Fruit fly (Drosophila melanogaster) whole organism, embryonic: ENCODE results near the gene Snx21.

Experiments
- ATbp ChIP-seq: fragments of 200-800 bp; sonication (Bioruptor generic); optimal IDR thresholded peaks from 2 replicates; lab custom pipeline; 2017; ENCODE audit warnings: missing biosample characterization, mild to moderate bottlenecking, missing genetic modification characterization, missing genetic modification reagents
- Bdp1 ChIP-seq: fragments of 200-800 bp; sonication (Bioruptor generic); optimal IDR thresholded peaks from 3 replicates; lab custom pipeline; 2016; ENCODE audit warnings: missing biosample characterization, missing genetic modification characterization
- CG10565 ChIP-seq: fragments of 200-800 bp; sonication (Bioruptor generic); optimal IDR thresholded peaks from 3 replicates; lab custom pipeline; 2016; ENCODE audit warnings: missing biosample characterization, mild to moderate bottlenecking, missing genetic modification characterization
- CG11398 ChIP-seq: fragments of 200-800 bp; sonication (Bioruptor generic); optimal IDR thresholded peaks from 2 replicates; lab custom pipeline; 2016; ENCODE audit warnings: missing biosample characterization, missing genetic modification characterization
- CG11504 ChIP-seq: fragments of 200-800 bp; sonication (Bioruptor generic); optimal IDR thresholded peaks from 3 replicates; lab custom pipeline; 2019; ENCODE audit warnings: missing biosample characterization, mild to moderate bottlenecking, missing genetic modification characterization, moderate library complexity
- CG13287 ChIP-seq: fragments of 200-800 bp; sonication (Bioruptor generic); IDR thresholded peaks from 2 replicates; pipeline ENCODE4 v1.3.6; 2022; ENCODE audit warnings: missing biosample characterization, missing genetic modification characterization; ENCODE audit not compliant: partially characterized antibody
- CG13296 ChIP-seq: fragments of 200-800 bp; sonication (Bioruptor generic); optimal IDR thresholded peaks from 3 replicates; lab custom pipeline; 2018; ENCODE audit warnings: missing biosample characterization, mild to moderate bottlenecking, missing genetic modification characterization
- CG14965 ChIP-seq: fragments of 200-800 bp; sonication (Bioruptor generic); optimal IDR thresholded peaks from 2 replicates; lab custom pipeline; 2016; ENCODE audit warnings: missing biosample characterization, missing genetic modification characterization, borderline replicate concordance
- CG15073 ChIP-seq: fragments of 200-800 bp; sonication (Bioruptor generic); optimal IDR thresholded peaks from 2 replicates; lab custom pipeline; 2016; ENCODE audit warnings: missing biosample characterization, missing genetic modification characterization
- CG15601 ChIP-seq: fragments of 200-800 bp; sonication (Bioruptor generic); optimal IDR thresholded peaks from 3 replicates; lab custom pipeline; 2019; ENCODE audit warnings: missing biosample characterization, mild to moderate bottlenecking, missing genetic modification characterization, moderate library complexity
- CG18599 ChIP-seq: fragments of 200-800 bp; sonication (Bioruptor generic); optimal IDR thresholded peaks from 3 replicates; lab custom pipeline; 2017; ENCODE audit warnings: missing biosample characterization, missing genetic modification characterization, mild to moderate bottlenecking, moderate library complexity, missing genetic modification reagents
- CG6272 ChIP-seq: fragments of 200-800 bp; sonication (Bioruptor generic); IDR thresholded peaks from 2 replicates; pipeline ENCODE4 v1.3.6; 2022; ENCODE audit warnings: missing biosample characterization, missing genetic modification characterization
- CG6654 ChIP-seq: fragments of 200-800 bp; sonication (Bioruptor generic); optimal IDR thresholded peaks from 2 replicates; lab custom pipeline; 2017; ENCODE audit warnings: missing biosample characterization, mild to moderate bottlenecking, missing genetic modification characterization
- CG7556 ChIP-seq: fragments of 200-800 bp; sonication (Bioruptor generic); optimal IDR thresholded peaks from 2 replicates; lab custom pipeline; 2017; ENCODE audit warnings: missing biosample characterization, mild to moderate bottlenecking, missing genetic modification characterization
- CG7745 ChIP-seq: fragments of 200-800 bp; sonication (Bioruptor generic); optimal IDR thresholded peaks from 2 replicates; lab custom pipeline; 2018; ENCODE audit warnings: missing biosample characterization, mild to moderate bottlenecking, missing genetic modification characterization, moderate library complexity
- CG7928 ChIP-seq: fragments of 200-800 bp; sonication (Bioruptor generic); optimal IDR thresholded peaks from 2 replicates; lab custom pipeline; 2017; ENCODE audit warnings: missing biosample characterization, mild to moderate bottlenecking, missing genetic modification characterization
- CG8089 ChIP-seq: fragments of 200-800 bp; sonication (Bioruptor generic); optimal IDR thresholded peaks from 3 replicates; lab custom pipeline; 2016; ENCODE audit warnings: missing biosample characterization, missing genetic modification characterization
- CG9609 ChIP-seq: fragments of 200-800 bp; sonication (Bioruptor generic); optimal IDR thresholded peaks from 3 replicates; lab custom pipeline; 2016; ENCODE audit warnings: missing biosample characterization, missing genetic modification characterization
- Dek ChIP-seq: fragments of 200-800 bp; sonication (Bioruptor generic); optimal IDR thresholded peaks from 3 replicates; lab custom pipeline; 2019; ENCODE audit warnings: missing biosample characterization, mild to moderate bottlenecking, missing genetic modification characterization, moderate library complexity
- Dip2 ChIP-seq: fragments of 200-800 bp; sonication (Bioruptor generic); IDR thresholded peaks from 2 replicates; pipeline ENCODE4 v1.3.6; 2022; ENCODE audit warnings: missing biosample characterization, missing genetic modification characterization
- Gsc ChIP-seq: fragments of 200-800 bp; sonication (Bioruptor generic); IDR thresholded peaks from 2 replicates; pipeline ENCODE4 v1.3.6; 2022; ENCODE audit warnings: missing biosample characterization, missing genetic modification characterization
- Gug ChIP-seq: fragments of 200-800 bp; sonication (Bioruptor generic); IDR thresholded peaks from 4 replicates; pipeline ENCODE4 v1.3.6; 2022; ENCODE audit warnings: missing biosample characterization, missing genetic modification characterization
- Opbp ChIP-seq: fragments of 200-800 bp; sonication (Bioruptor generic); IDR thresholded peaks from 3 replicates; pipeline ENCODE4 v1.3.6; 2022; ENCODE audit warnings: missing biosample characterization, missing genetic modification characterization; ENCODE audit not compliant: partially characterized antibody
- Sin3A ChIP-seq: fragments of >200 bp; optimal IDR thresholded peaks from 2 replicates; lab custom pipeline; 2018
- ab ChIP-seq: fragments of 200-800 bp; sonication (Bioruptor generic); optimal IDR thresholded peaks from 2 replicates; lab custom pipeline; 2016; ENCODE audit warnings: missing biosample characterization, missing genetic modification characterization
- chm ChIP-seq: fragments of 200-800 bp; sonication (Bioruptor generic); IDR thresholded peaks from 2 replicates; pipeline ENCODE4 v1.3.6; 2022; ENCODE audit warnings: missing biosample characterization, missing genetic modification characterization
- dm ChIP-seq: fragments of 200-800 bp; sonication (Bioruptor generic); optimal IDR thresholded peaks from 3 replicates; lab custom pipeline; 2016; ENCODE audit warnings: missing biosample characterization, missing genetic modification characterization
- dmrt11E ChIP-seq: fragments of 200-800 bp; sonication (Bioruptor generic); optimal IDR thresholded peaks from 3 replicates; lab custom pipeline; 2018; ENCODE audit warnings: missing biosample characterization, mild to moderate bottlenecking, missing genetic modification characterization, moderate library complexity
- dysf ChIP-seq: fragments of 200-800 bp; sonication (Bioruptor generic); IDR thresholded peaks from 3 replicates; pipeline ENCODE4 v1.3.6; 2022; ENCODE audit warnings: missing biosample characterization, missing genetic modification characterization
- emc ChIP-seq: fragments of 200-800 bp; sonication (Bioruptor generic); optimal IDR thresholded peaks from 2 replicates; lab custom pipeline; 2016; ENCODE audit warnings: missing biosample characterization, missing genetic modification characterization
- esg ChIP-seq: fragments of 200-800 bp; sonication (Bioruptor generic); conservative IDR thresholded peaks from 2 replicates; pipeline ENCODE4 v1.3.6; 2022; ENCODE audit warnings: missing biosample characterization, missing genetic modification characterization
- fd96Cb ChIP-seq: fragments of 200-800 bp; sonication (Bioruptor generic); optimal IDR thresholded peaks from 2 replicates; lab custom pipeline; 2018; ENCODE audit warnings: missing biosample characterization, mild to moderate bottlenecking, missing genetic modification characterization, moderate library complexity
- ftz-f1 ChIP-seq: fragments of 200-800 bp; sonication (Bioruptor generic); optimal IDR thresholded peaks from 2 replicates; lab custom pipeline; 2016; ENCODE audit warnings: missing biosample characterization, missing genetic modification characterization
- gem ChIP-seq: fragments of 200-800 bp; sonication (Bioruptor generic); optimal IDR thresholded peaks from 2 replicates; lab custom pipeline; 2019; ENCODE audit warnings: missing biosample characterization, mild to moderate bottlenecking, missing genetic modification characterization, moderate library complexity
- gro ChIP-seq: fragments of 200-800 bp; sonication (Bioruptor generic); optimal IDR thresholded peaks from 2 replicates; lab custom pipeline; 2016; ENCODE audit warnings: missing biosample characterization, missing genetic modification characterization
- gsb ChIP-seq: fragments of 200-800 bp; sonication (Bioruptor generic); IDR thresholded peaks from 2 replicates; pipeline ENCODE4 v1.3.6; 2022; ENCODE audit warnings: missing biosample characterization, missing genetic modification characterization
- inv ChIP-seq: fragments of 200-800 bp; sonication (Bioruptor generic); IDR thresholded peaks from 2 replicates; pipeline ENCODE4 v1.3.6; 2022; ENCODE audit warnings: missing biosample characterization, missing genetic modification characterization; ENCODE audit not compliant: partially characterized antibody
- jing ChIP-seq: fragments of 200-800 bp; sonication (Bioruptor generic); optimal IDR thresholded peaks from 2 replicates; lab custom pipeline; 2018; ENCODE audit warnings: missing biosample characterization, mild to moderate bottlenecking, missing genetic modification characterization
- lola ChIP-seq, 3 experiments: fragments of >200 bp in 2 of 3; fragments of 200-800 bp in 1 of 3; sonication (Bioruptor generic) in 1 of 3; optimal IDR thresholded peaks; 2 replicates each; lab custom pipeline; 2017 to 2019; ENCODE audit warnings: missing biosample characterization in 3 of 3, missing genetic modification characterization in 3 of 3, mild to moderate bottlenecking in 1 of 3, moderate library complexity in 1 of 3
- nerfin-2 ChIP-seq: fragments of 200-800 bp; sonication (Bioruptor generic); IDR thresholded peaks from 2 replicates; pipeline ENCODE4 v1.3.6; 2022; ENCODE audit warnings: missing biosample characterization, missing genetic modification characterization; ENCODE audit not compliant: partially characterized antibody
- odd ChIP-seq: fragments of 200-800 bp; sonication (Bioruptor generic); optimal IDR thresholded peaks from 2 replicates; lab custom pipeline; 2017; ENCODE audit warnings: missing biosample characterization, mild to moderate bottlenecking, missing genetic modification characterization
- otp ChIP-seq: fragments of 200-800 bp; sonication (Bioruptor generic); IDR thresholded peaks from 3 replicates; pipeline ENCODE4, ENCODE4 v1.3.6; 2022; ENCODE audit warnings: missing biosample characterization, missing genetic modification characterization
- pum ChIP-seq: fragments of 200-800 bp; sonication (Bioruptor generic); optimal IDR thresholded peaks from 2 replicates; lab custom pipeline; 2016; ENCODE audit warnings: missing biosample characterization, missing genetic modification characterization
- ranshi ChIP-seq: fragments of 200-800 bp; sonication (Bioruptor generic); IDR thresholded peaks from 2 replicates; pipeline ENCODE4 v1.3.6; 2022; ENCODE audit warnings: missing biosample characterization, missing genetic modification characterization
- sc ChIP-seq, 3 experiments: fragments of >200 bp in 2 of 3; fragments of 200-800 bp in 1 of 3; sonication (Bioruptor generic) in 1 of 3; optimal IDR thresholded peaks; 2 replicates in 2 of 3; 3 replicates in 1 of 3; lab custom pipeline; 2017; ENCODE audit warnings: mild to moderate bottlenecking in 1 of 3, missing biosample characterization in 1 of 3, missing genetic modification characterization in 1 of 3, missing genetic modification reagents in 1 of 3
- scrt ChIP-seq: fragments of 200-800 bp; sonication (Bioruptor generic); optimal IDR thresholded peaks from 2 replicates; lab custom pipeline; 2018; ENCODE audit warnings: missing biosample characterization, mild to moderate bottlenecking, missing genetic modification characterization, moderate library complexity
- so ChIP-seq: fragments of 200-800 bp; sonication (Bioruptor generic); IDR thresholded peaks from 3 replicates; pipeline ENCODE4 v1.3.6; 2022; ENCODE audit warnings: missing biosample characterization, missing genetic modification characterization
- zfh1 ChIP-seq: fragments of 200-800 bp; sonication (Bioruptor generic); IDR thresholded peaks from 3 replicates; pipeline ENCODE4 v1.3.6; 2022; ENCODE audit warnings: missing biosample characterization, missing genetic modification characterization

The Snx21 gene

DNA sequence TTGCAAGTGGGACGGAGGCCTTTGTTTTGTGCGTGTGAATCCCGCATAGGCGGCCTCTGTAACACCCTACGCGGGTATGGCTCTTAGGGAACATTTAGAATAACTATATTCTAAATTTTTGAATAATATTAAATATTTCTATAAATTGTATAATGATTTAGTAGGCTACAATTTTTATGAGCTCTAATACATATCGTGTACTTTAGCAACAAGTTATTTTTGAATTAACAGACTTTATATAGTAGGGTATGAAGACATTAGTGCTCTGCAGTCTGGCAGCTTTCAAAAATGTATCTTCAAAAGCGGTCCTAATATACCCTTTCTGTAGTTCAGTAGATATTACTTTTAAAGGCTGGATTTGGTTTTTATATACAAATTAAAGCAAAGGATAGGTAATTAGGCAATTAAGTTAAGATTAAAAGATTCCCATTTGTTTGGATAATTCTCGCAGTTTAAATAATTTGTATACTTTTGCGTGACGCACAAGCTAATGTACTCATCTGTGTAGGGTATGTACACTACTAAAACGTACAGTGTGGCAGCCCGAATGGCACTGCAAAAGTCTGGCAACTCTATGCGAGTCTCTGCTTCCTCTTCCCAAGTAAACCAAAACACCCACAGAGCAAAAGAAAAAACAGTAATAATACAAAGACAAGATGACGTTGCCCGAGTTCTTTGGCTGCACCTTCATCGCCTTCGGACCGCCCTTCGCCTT is at the start of gene Snx21, which contains the start of gene aph-1 (continued):
- TF ChIP-seq gro (peak; percentile 78), otp (GFP tag; lab: Robert Waterston, UW) (peak; percentile 56; the same call in 2 of the 3 replicates), ab (GFP tag; lab: Kevin White, UChicago) (peak; percentile 75), CG18599 (GFP tag; lab: Kevin White, UChicago) (peak; percentile 93), Dip2 (GFP tag; lab: Robert Waterston, UW) (peak; percentile 39; the same call in 1 of the 2 replicates), so (GFP tag; lab: Robert Waterston, UW) (peak; percentile 90), CG13296 (GFP tag; lab: Kevin White, UChicago) (peak; percentile 91), Dek (tag; lab: Kevin White, UChicago) (peak; percentile 91), pum (peak; percentile 92), CG15601 (tag; lab: Kevin White, UChicago) (peak; percentile 89), ranshi (GFP tag; lab: Robert Waterston, UW) (peak; percentile 89), dysf (GFP tag; lab: Robert Waterston, UW) (peak; percentile 94), CG13287 (GFP tag; lab: Robert Waterston, UW) (peak; percentile 28; the same call in 1 of the 2 replicates), CG15073 (peak; percentile 64), zfh1 (GFP tag; lab: Robert Waterston, UW) (peak; percentile 86), esg (peak; percentile 85), dmrt11E (tag; lab: Kevin White, UChicago) (peak; percentile 92), gsb (GFP tag; lab: Robert Waterston, UW) (no peak; the same call in 1 of the 2 replicates), ATbp (peak; percentile 88), emc (GFP tag; lab: Kevin White, UChicago) (peak; percentile 80), Sin3A (lab: Kevin White, UChicago) (peak; percentile 36), fd96Cb (tag; lab: Kevin White, UChicago) (peak; percentile 90), scrt (GFP tag; lab: Kevin White, UChicago) (peak; percentile 90), ftz-f1 (GFP tag; lab: Kevin White, UChicago) (peak; percentile 34), jing (GFP tag; lab: Kevin White, UChicago) (peak; percentile 65), odd (GFP tag; lab: Kevin White, UChicago) (peak; percentile 91), lola (GFP tag; optimal IDR thresholded peaks at IDR 0.05; lab: Kevin White, UChicago) (peak in 1 of 3 experiments; percentile 93), CG10565 (GFP tag; lab: Kevin White, UChicago) (peak; percentile 54), CG7745 (tag; lab: Kevin White, UChicago) (no peak), Gsc (GFP tag; lab: Robert Waterston, UW) (peak; percentile 74), CG8089 (GFP tag; lab: Kevin White, UChicago) (peak; percentile 81), inv (GFP tag; lab: Robert Waterston, UW) (0 out of 2 replicates have a peak, but pooled peaks have one; percentile 6), CG7928 (GFP tag; lab: Kevin White, UChicago) (peak; percentile 65), CG9609 (GFP tag; lab: Kevin White, UChicago) (peak; percentile 88), CG14965 (GFP tag; lab: Kevin White, UChicago) (no peak), Gug (GFP tag; lab: Robert Waterston, UW) (peak; percentile 94), CG11398 (GFP tag; lab: Kevin White, UChicago) (peak; percentile 73), sc (optimal IDR thresholded peaks at IDR 0.05; lab: Kevin White, UChicago) (no peak), sc (GFP tag; optimal IDR thresholded peaks at IDR 0.05; lab: Kevin White, UChicago) (peak; percentile 87), gem (tag; lab: Kevin White, UChicago) (peak; percentile 97), CG6654 (peak; percentile 69), nerfin-2 (GFP tag; lab: Robert Waterston, UW) (no peak), dm (GFP tag; lab: Kevin White, UChicago) (peak; percentile 76), CG6272 (GFP tag; lab: Robert Waterston, UW) (peak; percentile 80), CG7556 (GFP tag; lab: Kevin White, UChicago) (peak; percentile 92), CG11504 (tag; lab: Kevin White, UChicago) (peak; percentile 93), Bdp1 (GFP tag; lab: Kevin White, UChicago) (peak; percentile 66), Opbp (GFP tag; lab: Robert Waterston, UW) (no peak), chm (GFP tag; lab: Robert Waterston, UW) (peak; percentile 63; the same call in 1 of the 2 replicates)
